Worm (Caenorhabditis elegans): ENCODE results near the gene egrh-1.

- TF ChIP-seq nhr-84 (tag; optimal IDR thresholded peaks at IDR 0.05) (no peak), fkh-10 (GFP tag; optimal IDR thresholded peaks at IDR 0.05) (no peak), hpl-2 (GFP tag; optimal IDR thresholded peaks at IDR 0.05) (no peak), zip-4 (GFP tag; optimal IDR thresholded peaks at IDR 0.05) (no peak)
Measured at ce11 chrX:14877691-14878090, 32.0 kb downstream of the egrh-1 start.
